Worm (Caenorhabditis elegans) whole organism, L3 larva: Measurements from ENCODE around the gene srh-25.

Experiments
- lsy-12 ChIP-seq: sonication (generic microtip); optimal IDR thresholded peaks from 2 replicates; lab custom pipeline; 2016; ENCODE audit warnings: mild to moderate bottlenecking, missing genetic modification characterization, missing compliant biosample characterization
- nhr-11 ChIP-seq: fragments of 150-350 bp; optimal IDR thresholded peaks from 2 replicates; lab custom pipeline; 2014; ENCODE audit warnings: missing biosample characterization, missing genetic modification characterization
- nhr-23 ChIP-seq: fragments of 150-350 bp; optimal IDR thresholded peaks from 2 replicates; lab custom pipeline; 2014; ENCODE audit warnings: missing biosample characterization, missing genetic modification reagents, missing genetic modification characterization

DNA sequence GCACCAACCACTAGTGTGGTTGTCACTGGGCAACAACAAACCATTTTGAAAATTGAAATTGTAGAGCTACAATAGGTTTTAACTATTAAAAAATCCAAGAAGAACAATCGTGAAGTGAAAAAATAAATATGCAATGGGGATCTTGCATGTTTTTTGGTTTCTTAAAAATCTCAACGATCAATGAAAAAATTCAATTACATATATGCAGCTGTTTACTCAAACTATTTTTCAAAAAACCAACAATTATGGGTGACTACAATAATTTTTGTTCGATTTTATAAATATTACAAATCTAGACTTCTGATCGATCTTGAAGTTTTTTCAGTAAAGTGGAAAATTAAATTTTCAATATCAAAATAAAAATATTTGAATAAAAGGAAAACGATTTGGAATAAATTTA is 25.1 kb downstream of the srh-25 start, which contains the start of gene cdr-4:
- TF ChIP-seq nhr-11 (tag; lab: Kevin White, UChicago) (no peak), lsy-12 (tag; lab: Kevin White, UChicago) (no peak), nhr-23 (tag; lab: Kevin White, UChicago) (no peak)
